Worm (Caenorhabditis elegans) whole organism, L1 larva: ENCODE measurements around the gene T20G5.8.

Experiments
- F16B12.6 ChIP-seq: fragments of 150-350 bp; optimal IDR thresholded peaks from 2 replicates; lab custom pipeline; 2014; ENCODE audit warnings: missing biosample characterization, missing genetic modification characterization
- Y116A8C.19 ChIP-seq: sonication (generic microtip); optimal IDR thresholded peaks from 2 replicates; lab custom pipeline; 2016; ENCODE audit warnings: missing compliant biosample characterization, missing genetic modification characterization, borderline replicate concordance
- aha-1 ChIP-seq: fragments of 150-350 bp; optimal IDR thresholded peaks from 2 replicates; lab custom pipeline; 2014; ENCODE audit warnings: missing biosample characterization, missing genetic modification characterization
- aly-2 ChIP-seq: fragments of 150-350 bp; optimal IDR thresholded peaks from 2 replicates; lab custom pipeline; 2014; ENCODE audit warnings: missing biosample characterization, missing genetic modification characterization
- ama-1 ChIP-seq: fragments of 150-350 bp; optimal IDR thresholded peaks from 2 replicates; lab custom pipeline; 2014
- dsc-1 ChIP-seq: sonication (generic microtip); optimal IDR thresholded peaks from 2 replicates; lab custom pipeline; 2016; ENCODE audit warnings: mild to moderate bottlenecking, missing genetic modification characterization, missing compliant biosample characterization
- egl-13 ChIP-seq: sonication (generic microtip); optimal IDR thresholded peaks from 2 replicates; lab custom pipeline; 2016; ENCODE audit warnings: missing genotype, missing genetic modification reagents, missing genetic modification characterization, missing compliant biosample characterization
- elt-2 ChIP-seq: sonication (generic microtip); optimal IDR thresholded peaks from 2 replicates; lab custom pipeline; 2016; ENCODE audit warnings: missing genetic modification characterization, mild to moderate bottlenecking, inconsistent platforms, missing compliant biosample characterization, missing genetic modification reagents
- elt-3 ChIP-seq, 6 experiments: fragments of 150-350 bp in 1 of 6; sonication (generic microtip); optimal IDR thresholded peaks; 2 replicates each; lab custom pipeline; 2017 to 2018; ENCODE audit warnings: missing biosample characterization in 6 of 6, missing genetic modification characterization in 6 of 6, inconsistent platforms in 1 of 6
- fkh-8 ChIP-seq: sonication (generic microtip); optimal IDR thresholded peaks from 2 replicates; lab custom pipeline; 2016; ENCODE audit warnings: mild to moderate bottlenecking, missing genetic modification characterization, missing compliant biosample characterization
- grh-1 ChIP-seq: fragments of 200-800 bp; sonication (Bioruptor generic); IDR thresholded peaks from 2 replicates; pipeline ENCODE4 v1.3.6; 2022; ENCODE audit warnings: missing genetic modification reagents, missing genetic modification characterization, missing compliant biosample characterization
- hlh-17 ChIP-seq: fragments of 200-800 bp; sonication (Bioruptor generic); optimal IDR thresholded peaks from 2 replicates; lab custom pipeline; 2018; ENCODE audit warnings: missing genetic modification characterization, mild to moderate bottlenecking, missing compliant biosample characterization, moderate library complexity, borderline replicate concordance
- hlh-4 ChIP-seq: sonication (generic microtip); optimal IDR thresholded peaks from 2 replicates; lab custom pipeline; 2016; ENCODE audit warnings: mild to moderate bottlenecking, missing genetic modification characterization, missing compliant biosample characterization
- hpl-2 ChIP-seq: fragments of 150-350 bp; optimal IDR thresholded peaks from 2 replicates; lab custom pipeline; 2014; ENCODE audit warnings: missing biosample characterization, missing genetic modification reagents, missing genetic modification characterization
- isw-1 ChIP-seq: fragments of 200-800 bp; sonication (Bioruptor generic); IDR thresholded peaks from 2 replicates; pipeline ENCODE4 v1.3.6; 2022; ENCODE audit warnings: missing genetic modification characterization, missing compliant biosample characterization
- lin-39 ChIP-seq: fragments of 150-350 bp; optimal IDR thresholded peaks from 2 replicates; lab custom pipeline; 2014; ENCODE audit warnings: missing biosample characterization, missing genetic modification reagents, missing genetic modification characterization
- lir-3 ChIP-seq: sonication (generic microtip); optimal IDR thresholded peaks from 2 replicates; lab custom pipeline; 2016; ENCODE audit warnings: mild to moderate bottlenecking, missing genetic modification characterization, moderate library complexity, missing compliant biosample characterization; ENCODE audit not compliant: poor library complexity
- lsy-2 ChIP-seq, 2 experiments: fragments of 150-350 bp; optimal IDR thresholded peaks; 2 replicates each; lab custom pipeline; 2014; ENCODE audit warnings: missing biosample characterization in 2 of 2, missing genetic modification characterization in 2 of 2
- mdl-1 ChIP-seq, 2 experiments: fragments of 150-350 bp; optimal IDR thresholded peaks; 2 replicates each; lab custom pipeline; 2014 to 2017; ENCODE audit warnings: missing biosample characterization in 2 of 2, missing genetic modification characterization in 2 of 2, inconsistent platforms in 1 of 2
- nhr-11 ChIP-seq: fragments of 150-350 bp; optimal IDR thresholded peaks from 2 replicates; lab custom pipeline; 2014; ENCODE audit warnings: missing biosample characterization, missing genetic modification characterization
- nhr-20 ChIP-seq: sonication (generic microtip); optimal IDR thresholded peaks from 2 replicates; lab custom pipeline; 2016; ENCODE audit warnings: mild to moderate bottlenecking, missing genetic modification characterization, missing compliant biosample characterization
- nhr-28 ChIP-seq: fragments of 150-350 bp; optimal IDR thresholded peaks from 2 replicates; lab custom pipeline; 2014; ENCODE audit warnings: missing biosample characterization, missing genetic modification characterization
- nhr-84 ChIP-seq: sonication (generic microtip); optimal IDR thresholded peaks from 2 replicates; lab custom pipeline; 2017; ENCODE audit warnings: missing biosample characterization, missing genetic modification characterization
- nhr-90 ChIP-seq: sonication (generic microtip); optimal IDR thresholded peaks from 2 replicates; lab custom pipeline; 2016; ENCODE audit warnings: mild to moderate bottlenecking, missing genetic modification characterization, missing compliant biosample characterization; ENCODE audit not compliant: poor library complexity
- pag-3 ChIP-seq: sonication (generic microtip); optimal IDR thresholded peaks from 2 replicates; lab custom pipeline; 2017; ENCODE audit warnings: missing genetic modification characterization, mild to moderate bottlenecking, missing compliant biosample characterization, antibody characterized with exemption, borderline replicate concordance; ENCODE audit not compliant: insufficient read depth
- rnt-1 ChIP-seq: sonication (generic microtip); optimal IDR thresholded peaks from 2 replicates; lab custom pipeline; 2016; ENCODE audit warnings: mild to moderate bottlenecking, missing genetic modification characterization, moderate library complexity, missing compliant biosample characterization
- swsn-7 ChIP-seq: sonication (generic microtip); optimal IDR thresholded peaks from 2 replicates; lab custom pipeline; 2016; ENCODE audit warnings: missing genetic modification characterization, missing compliant biosample characterization
- tbx-2 ChIP-seq: sonication (generic microtip); optimal IDR thresholded peaks from 2 replicates; lab custom pipeline; 2016; ENCODE audit warnings: missing genetic modification characterization, missing compliant biosample characterization
- unc-30 ChIP-seq: sonication (generic microtip); optimal IDR thresholded peaks from 2 replicates; lab custom pipeline; 2017; ENCODE audit warnings: missing biosample characterization, missing genetic modification characterization
- unc-86 ChIP-seq: sonication (generic microtip); optimal IDR thresholded peaks from 2 replicates; lab custom pipeline; 2016; ENCODE audit warnings: missing genetic modification characterization, missing compliant biosample characterization
- vab-15 ChIP-seq: sonication (generic microtip); optimal IDR thresholded peaks from 2 replicates; lab custom pipeline; 2017; ENCODE audit warnings: missing genotype, mild to moderate bottlenecking, missing genetic modification characterization, missing compliant biosample characterization
- xbp-1 ChIP-seq: sonication (generic microtip); optimal IDR thresholded peaks from 2 replicates; lab custom pipeline; 2016; ENCODE audit warnings: missing genetic modification characterization, missing compliant biosample characterization
- zag-1 ChIP-seq: fragments of 150-350 bp; optimal IDR thresholded peaks from 2 replicates; lab custom pipeline; 2014; ENCODE audit warnings: missing biosample characterization, missing genetic modification characterization
- ztf-11 ChIP-seq, 2 experiments: sonication (generic microtip); optimal IDR thresholded peaks; 2 replicates each; lab custom pipeline; 2016 to 2017; ENCODE audit warnings: missing genetic modification characterization in 2 of 2, missing biosample characterization in 1 of 2, missing compliant biosample characterization in 1 of 2

The T20G5.8 gene

ce11 chrIII:10248441-10249137, 49.4 kb downstream of the T20G5.8 start, which contains the start of the genes div-1 and cor-1 (continued):
- TF ChIP-seq rnt-1 = peak; percentile 48
- peak; percentile 31 for TF ChIP-seq swsn-7 (tag; lab: Kevin White, UChicago)
- no peak for TF ChIP-seq vab-15
- TF ChIP-seq elt-2 = no peak
- TF ChIP-seq nhr-11 = no peak
- TF ChIP-seq F16B12.6 (tag; lab: Kevin White, UChicago) = peak; percentile 39
- TF ChIP-seq elt-3 (tag; optimal IDR thresholded peaks at IDR 0.05; lab: Kevin White, UChicago) = no peak
- peak; percentile 54 for TF ChIP-seq tbx-2 (tag; lab: Kevin White, UChicago)
- TF ChIP-seq lin-39 = no peak
- peak; percentile 16 for TF ChIP-seq nhr-90 (tag; lab: Kevin White, UChicago)
- peak; percentile 40 for TF ChIP-seq fkh-8
- TF ChIP-seq Y116A8C.19 (tag; lab: Kevin White, UChicago) = no peak
- TF ChIP-seq aly-2 (tag; lab: Kevin White, UChicago) = no peak
- TF ChIP-seq nhr-84 = no peak
- TF ChIP-seq nhr-28 (tag; lab: Kevin White, UChicago) = no peak
- TF ChIP-seq hlh-17 = no peak
- TF ChIP-seq nhr-20 (tag; lab: Kevin White, UChicago) = peak; percentile 5
- peak; percentile 20 to 75 for TF ChIP-seq lsy-2 (tag; optimal IDR thresholded peaks at IDR 0.05; lab: Kevin White, UChicago)
- TF ChIP-seq egl-13 (tag; lab: Kevin White, UChicago) = no peak
- no peak for TF ChIP-seq grh-1 (GFP tag; lab: Robert Waterston, UW)
- no peak for TF ChIP-seq hpl-2 (GFP tag; lab: Kevin White, UChicago)
- no peak for TF ChIP-seq ama-1
- no peak for TF ChIP-seq hlh-4 (tag; lab: Kevin White, UChicago)
- no peak for TF ChIP-seq unc-86 (tag; lab: Kevin White, UChicago)
- no peak for TF ChIP-seq unc-30 (tag; lab: Kevin White, UChicago)
- no peak for TF ChIP-seq pag-3 (tag; lab: Kevin White, UChicago)
- no peak for TF ChIP-seq aha-1 (tag; lab: Kevin White, UChicago)
- TF ChIP-seq lir-3 (tag; lab: Kevin White, UChicago) = no peak
- no peak for TF ChIP-seq zag-1
- peak; percentile 40 for TF ChIP-seq xbp-1 (tag; lab: Kevin White, UChicago)
- peak; percentile 16; the same call in 1 of the 2 replicates for TF ChIP-seq isw-1 (GFP tag; lab: Robert Waterston, UW)
- no peak for TF ChIP-seq ztf-11 (tag; optimal IDR thresholded peaks at IDR 0.05; lab: Kevin White, UChicago)
- no peak for TF ChIP-seq mdl-1 (tag; optimal IDR thresholded peaks at IDR 0.05; lab: Kevin White, UChicago)
- TF ChIP-seq dsc-1 (tag; lab: Kevin White, UChicago) = peak; percentile 40
